Worm (Caenorhabditis elegans): ENCODE data around the gene srj-11.

srj-11 gene

ce11 chrV:3260075-3260474, 18.9 kb downstream of the srj-11 start, which contains the start of gene srbc-5:
Gene srbc-5 (plus strand): TSS chrV:3260375.
- no peak for TF ChIP-seq hmbx-1 (tag; optimal IDR thresholded peaks at IDR 0.05)
- TF ChIP-seq aly-1 (tag; optimal IDR thresholded peaks at IDR 0.05), result no peak
- TF ChIP-seq ets-7 (tag; optimal IDR thresholded peaks at IDR 0.05), result no peak
- no peak for TF ChIP-seq flt-1 (GFP tag; IDR thresholded peaks at IDR 0.05)
- no peak for TF ChIP-seq F13C5.2 (tag; optimal IDR thresholded peaks at IDR 0.05)
- no peak for TF ChIP-seq scrt-1 (GFP tag; IDR thresholded peaks at IDR 0.05)
- no peak for TF ChIP-seq sea-1 (GFP tag; conservative IDR thresholded peaks at IDR 0.05)
- TF ChIP-seq hnd-1 (tag; optimal IDR thresholded peaks at IDR 0.05), result no peak
- TF ChIP-seq tbx-11 (GFP tag; IDR thresholded peaks at IDR 0.05), result no peak
- no peak for TF ChIP-seq pes-1 (GFP tag; IDR thresholded peaks at IDR 0.05)
- no peak for TF ChIP-seq ceh-36 (tag; optimal IDR thresholded peaks at IDR 0.05)

- TF ChIP-seq ets-7 (tag; optimal IDR thresholded peaks at IDR 0.05) (no peak), flt-1 (GFP tag; IDR thresholded peaks at IDR 0.05) (no peak), ceh-36 (tag; optimal IDR thresholded peaks at IDR 0.05) (no peak), sea-1 (GFP tag; conservative IDR thresholded peaks at IDR 0.05) (no peak), B0310.2 (tag; optimal IDR thresholded peaks at IDR 0.05) (no peak), tbx-37 (GFP tag; conservative IDR thresholded peaks at IDR 0.05) (no peak), tra-4 (tag; optimal IDR thresholded peaks at IDR 0.05) (no peak)
These were observed 25.0 kb downstream of the srj-11 start, which contains the start of gene T28A11.17 for ce11 chrV:3266189-3266588. Gene T28A11.17 (minus strand): TSS chrV:3266289.

- TF ChIP-seq B0310.2 (tag; optimal IDR thresholded peaks at IDR 0.05) (no peak), ceh-36 (tag; optimal IDR thresholded peaks at IDR 0.05) (no peak), sea-1 (GFP tag; conservative IDR thresholded peaks at IDR 0.05) (no peak), F13C5.2 (tag; optimal IDR thresholded peaks at IDR 0.05) (no peak), tbx-11 (GFP tag; IDR thresholded peaks at IDR 0.05) (no peak), pes-1 (GFP tag; IDR thresholded peaks at IDR 0.05) (no peak), ets-7 (tag; optimal IDR thresholded peaks at IDR 0.05) (no peak), hmg-4 (GFP tag; optimal IDR thresholded peaks at IDR 0.05) (no peak), aly-1 (tag; optimal IDR thresholded peaks at IDR 0.05) (no peak), ceh-13 (GFP tag; optimal IDR thresholded peaks at IDR 0.05) (no peak), hmbx-1 (tag; optimal IDR thresholded peaks at IDR 0.05) (no peak), hnd-1 (tag; optimal IDR thresholded peaks at IDR 0.05) (no peak), flt-1 (GFP tag; IDR thresholded peaks at IDR 0.05) (no peak), tra-4 (tag; optimal IDR thresholded peaks at IDR 0.05) (no peak), scrt-1 (GFP tag; IDR thresholded peaks at IDR 0.05) (no peak)
These were observed 26.7 kb downstream of the srj-11 start, which contains the start of gene T28A11.18 for ce11 chrV:3267950-3268349. Gene T28A11.18 (minus strand): TSS chrV:3268050.

ce11 chrV:3269407-3269806, 28.2 kb downstream of the srj-11 start, which contains the start of gene T28A11.19:
Gene T28A11.19 (minus strand): TSS chrV:3269514.
- TF ChIP-seq scrt-1 (GFP tag; IDR thresholded peaks at IDR 0.05), result no peak
- TF ChIP-seq hmg-4 (GFP tag; optimal IDR thresholded peaks at IDR 0.05), result no peak
- no peak for TF ChIP-seq ceh-13 (GFP tag; optimal IDR thresholded peaks at IDR 0.05)
- no peak for TF ChIP-seq sea-1 (GFP tag; conservative IDR thresholded peaks at IDR 0.05)
- TF ChIP-seq flt-1 (GFP tag; IDR thresholded peaks at IDR 0.05), result no peak
- no peak for TF ChIP-seq ama-1 (optimal IDR thresholded peaks at IDR 0.05)
- TF ChIP-seq tbx-11 (GFP tag; IDR thresholded peaks at IDR 0.05), result no peak
- TF ChIP-seq hnd-1 (tag; optimal IDR thresholded peaks at IDR 0.05), result no peak
- TF ChIP-seq aly-1 (tag; optimal IDR thresholded peaks at IDR 0.05), result no peak
- no peak for TF ChIP-seq ceh-36 (tag; optimal IDR thresholded peaks at IDR 0.05)
- no peak for TF ChIP-seq ets-7 (tag; optimal IDR thresholded peaks at IDR 0.05)
- TF ChIP-seq hmbx-1 (tag; optimal IDR thresholded peaks at IDR 0.05), result no peak
- TF ChIP-seq B0310.2 (tag; optimal IDR thresholded peaks at IDR 0.05), result no peak
- no peak for TF ChIP-seq pes-1 (GFP tag; IDR thresholded peaks at IDR 0.05)
- TF ChIP-seq tra-4 (tag; optimal IDR thresholded peaks at IDR 0.05), result no peak

ce11 chrV:3273156-3273555, 31.9 kb downstream of the srj-11 start, which contains the start of gene T28A11.20:
Gene T28A11.20 (minus strand): TSS chrV:3273256.
- TF ChIP-seq flt-1 (GFP tag; IDR thresholded peaks at IDR 0.05), result no peak
- TF ChIP-seq F13C5.2 (tag; optimal IDR thresholded peaks at IDR 0.05), result no peak
- TF ChIP-seq ceh-13 (GFP tag; optimal IDR thresholded peaks at IDR 0.05), result no peak
- TF ChIP-seq hmg-4 (GFP tag; optimal IDR thresholded peaks at IDR 0.05), result no peak
- TF ChIP-seq tbx-11 (GFP tag; IDR thresholded peaks at IDR 0.05), result no peak
- TF ChIP-seq hnd-1 (tag; optimal IDR thresholded peaks at IDR 0.05), result no peak
- no peak for TF ChIP-seq B0310.2 (tag; optimal IDR thresholded peaks at IDR 0.05)

- no peak for TF ChIP-seq hmg-4 (GFP tag; optimal IDR thresholded peaks at IDR 0.05)
- no peak for TF ChIP-seq hnd-1 (tag; optimal IDR thresholded peaks at IDR 0.05)
- no peak for TF ChIP-seq ceh-36 (tag; optimal IDR thresholded peaks at IDR 0.05)
- no peak for TF ChIP-seq tra-4 (tag; optimal IDR thresholded peaks at IDR 0.05)
- TF ChIP-seq hmbx-1 (tag; optimal IDR thresholded peaks at IDR 0.05), result no peak
- no peak for TF ChIP-seq scrt-1 (GFP tag; IDR thresholded peaks at IDR 0.05)
- no peak for TF ChIP-seq tbx-37 (GFP tag; conservative IDR thresholded peaks at IDR 0.05)
- no peak for TF ChIP-seq pes-1 (GFP tag; IDR thresholded peaks at IDR 0.05)
- no peak for TF ChIP-seq B0310.2 (tag; optimal IDR thresholded peaks at IDR 0.05)
- TF ChIP-seq F13C5.2 (tag; optimal IDR thresholded peaks at IDR 0.05), result no peak
- no peak for TF ChIP-seq ceh-13 (GFP tag; optimal IDR thresholded peaks at IDR 0.05)
- TF ChIP-seq ama-1 (optimal IDR thresholded peaks at IDR 0.05), result no peak
- TF ChIP-seq aly-1 (tag; optimal IDR thresholded peaks at IDR 0.05), result no peak
- TF ChIP-seq flt-1 (GFP tag; IDR thresholded peaks at IDR 0.05), result no peak
- TF ChIP-seq sea-1 (GFP tag; conservative IDR thresholded peaks at IDR 0.05), result no peak
- TF ChIP-seq ets-7 (tag; optimal IDR thresholded peaks at IDR 0.05), result no peak
- TF ChIP-seq tbx-11 (GFP tag; IDR thresholded peaks at IDR 0.05), result no peak
These were observed 32.4 kb downstream of the srj-11 start, which contains the start of gene T28A11.4 for ce11 chrV:3273577-3274100. Gene T28A11.4 (plus strand): TSS chrV:3274050.

ce11 chrV:3275033-3275432, 33.8 kb downstream of the srj-11 start, which contains the start of gene T28A11.3:
Gene T28A11.3 (plus strand): TSS chrV:3275333.
- TF ChIP-seq ceh-13 (GFP tag; optimal IDR thresholded peaks at IDR 0.05) (no peak), tbx-37 (GFP tag; conservative IDR thresholded peaks at IDR 0.05) (no peak), hmg-4 (GFP tag; optimal IDR thresholded peaks at IDR 0.05) (no peak), F13C5.2 (tag; optimal IDR thresholded peaks at IDR 0.05) (no peak), flt-1 (GFP tag; IDR thresholded peaks at IDR 0.05) (no peak), ama-1 (optimal IDR thresholded peaks at IDR 0.05) (no peak)
